Worm (Caenorhabditis elegans) whole organism, young adult: ENCODE measurements around the gene mip-2.
A peak's percentile ranks its signal among the peaks of the same experiment; 100 is the strongest.

Experiments
- B0019.2 ChIP-seq: fragments of 200-800 bp; sonication (Bioruptor generic); conservative IDR thresholded peaks from 2 replicates; pipeline ENCODE4 v1.3.6; 2022; ENCODE audit warnings: missing genetic modification reagents, missing genetic modification characterization, missing compliant biosample characterization
- F10E7.11 ChIP-seq: sonication (generic microtip); optimal IDR thresholded peaks from 2 replicates; lab custom pipeline; 2017; ENCODE audit warnings: mild to moderate bottlenecking, missing genetic modification characterization, moderate library complexity, missing compliant biosample characterization
- F33H1.4 ChIP-seq: fragments of 200-800 bp; sonication (Bioruptor generic); IDR thresholded peaks from 2 replicates; pipeline ENCODE4 v1.3.6; 2022; ENCODE audit warnings: missing genetic modification reagents, missing genetic modification characterization, missing compliant biosample characterization
- F39B2.1 ChIP-seq: fragments of 200-800 bp; sonication (Bioruptor generic); IDR thresholded peaks from 2 replicates; pipeline ENCODE4 v1.3.6; 2022; ENCODE audit warnings: missing genetic modification reagents, missing genetic modification characterization, missing compliant biosample characterization
- K11D2.4 ChIP-seq: fragments of 200-800 bp; sonication (Bioruptor generic); IDR thresholded peaks from 2 replicates; pipeline ENCODE4 v1.3.6; 2022; ENCODE audit warnings: missing genetic modification reagents, missing genetic modification characterization, missing compliant biosample characterization
- K12H6.12 ChIP-seq: fragments of 200-800 bp; sonication (Bioruptor generic); optimal IDR thresholded peaks from 2 replicates; lab custom pipeline; 2018; ENCODE audit warnings: mild to moderate bottlenecking, missing genetic modification characterization, missing compliant biosample characterization
- Y53G8AR.9 ChIP-seq: fragments of 200-800 bp; sonication (Bioruptor generic); conservative IDR thresholded peaks from 2 replicates; pipeline ENCODE4 v1.3.6; 2022; ENCODE audit warnings: missing genetic modification reagents, missing genetic modification characterization, missing compliant biosample characterization
- Y56A3A.18 ChIP-seq: fragments of 200-800 bp; sonication (Bioruptor generic); IDR thresholded peaks from 2 replicates; pipeline ENCODE4 v1.3.6; 2022; ENCODE audit warnings: missing genetic modification reagents, missing genetic modification characterization, missing compliant biosample characterization
- aptf-2 ChIP-seq: fragments of 200-800 bp; sonication (Bioruptor generic); conservative IDR thresholded peaks from 2 replicates; pipeline ENCODE4 v1.3.6; 2022; ENCODE audit warnings: missing genetic modification reagents, missing genetic modification characterization, missing compliant biosample characterization
- aptf-3 ChIP-seq: fragments of 200-800 bp; sonication (Bioruptor generic); IDR thresholded peaks from 2 replicates; pipeline ENCODE4 v1.3.6; 2022; ENCODE audit warnings: missing genetic modification characterization, missing compliant biosample characterization
- atf-7 ChIP-seq: sonication (generic microtip); optimal IDR thresholded peaks from 2 replicates; lab custom pipeline; 2017; ENCODE audit warnings: mild to moderate bottlenecking, missing genetic modification characterization, missing compliant biosample characterization
- athp-1 ChIP-seq: sonication (generic microtip); optimal IDR thresholded peaks from 2 replicates; lab custom pipeline; 2017; ENCODE audit warnings: mild to moderate bottlenecking, missing genetic modification characterization, missing compliant biosample characterization
- bed-2 ChIP-seq: fragments of 200-800 bp; sonication (Bioruptor generic); IDR thresholded peaks from 2 replicates; pipeline ENCODE4 v1.3.6; 2022; ENCODE audit warnings: missing genetic modification reagents, missing genetic modification characterization, missing compliant biosample characterization
- cebp-1 ChIP-seq, 2 experiments: fragments of 200-800 bp in 1 of 2; sonication (Bioruptor generic) in 1 of 2; sonication (generic microtip) in 1 of 2; IDR thresholded peaks in 1 of 2; optimal IDR thresholded peaks in 1 of 2; 2 replicates each; pipeline versions ENCODE4 v1.3.6 to Lab custom; 2017 to 2022; ENCODE audit warnings: missing compliant biosample characterization in 2 of 2, missing genetic modification characterization in 2 of 2, mild to moderate bottlenecking in 1 of 2, missing genetic modification reagents in 1 of 2, moderate library complexity in 1 of 2
- ceh-100 ChIP-seq: fragments of 200-800 bp; sonication (Bioruptor generic); IDR thresholded peaks from 2 replicates; pipeline ENCODE4 v1.3.6; 2022; ENCODE audit warnings: missing genetic modification reagents, missing genetic modification characterization, missing compliant biosample characterization
- ceh-27 ChIP-seq: fragments of 200-800 bp; sonication (Bioruptor generic); optimal IDR thresholded peaks from 2 replicates; lab custom pipeline; 2018; ENCODE audit warnings: mild to moderate bottlenecking, missing genetic modification characterization, moderate library complexity, missing compliant biosample characterization
- efl-1 ChIP-seq: fragments of 150-350 bp; optimal IDR thresholded peaks from 2 replicates; lab custom pipeline; 2014; ENCODE audit warnings: missing biosample characterization, missing genetic modification reagents, missing genetic modification characterization
- egrh-3 ChIP-seq: fragments of 200-800 bp; sonication (Bioruptor generic); IDR thresholded peaks from 2 replicates; pipeline ENCODE4 v1.3.6; 2022; ENCODE audit warnings: missing genetic modification reagents, missing genetic modification characterization, missing compliant biosample characterization
- ets-4 ChIP-seq: fragments of 200-800 bp; sonication (Bioruptor generic); optimal IDR thresholded peaks from 2 replicates; lab custom pipeline; 2018; ENCODE audit warnings: mild to moderate bottlenecking, missing genetic modification characterization, missing compliant biosample characterization
- gei-17 ChIP-seq: fragments of 200-800 bp; sonication (Bioruptor generic); optimal IDR thresholded peaks from 2 replicates; lab custom pipeline; 2018; ENCODE audit warnings: mild to moderate bottlenecking, missing genetic modification characterization, missing compliant biosample characterization
- hlh-26 ChIP-seq: fragments of 200-800 bp; sonication (Bioruptor generic); conservative IDR thresholded peaks from 2 replicates; pipeline ENCODE4 v1.3.6; 2022; ENCODE audit warnings: missing genetic modification reagents, missing genetic modification characterization, missing compliant biosample characterization
- hmg-20 ChIP-seq: fragments of 200-800 bp; sonication (Bioruptor generic); IDR thresholded peaks from 2 replicates; pipeline ENCODE4 v1.3.6; 2022; ENCODE audit warnings: missing genetic modification reagents, missing genetic modification characterization, missing compliant biosample characterization
- lin-26 ChIP-seq: fragments of 200-800 bp; sonication (Bioruptor generic); IDR thresholded peaks from 2 replicates; pipeline ENCODE4 v1.3.6; 2022; ENCODE audit warnings: missing genetic modification reagents, missing genetic modification characterization, missing compliant biosample characterization
- lin-54 ChIP-seq: fragments of 200-800 bp; sonication (Bioruptor generic); optimal IDR thresholded peaks from 2 replicates; lab custom pipeline; 2018; ENCODE audit warnings: mild to moderate bottlenecking, missing genetic modification characterization, missing compliant biosample characterization
- madf-3 ChIP-seq: fragments of 200-800 bp; sonication (Bioruptor generic); IDR thresholded peaks from 2 replicates; pipeline ENCODE4 v1.3.6; 2022; ENCODE audit warnings: missing genetic modification reagents, missing genetic modification characterization, missing compliant biosample characterization
- mxl-1 ChIP-seq: sonication (generic microtip); optimal IDR thresholded peaks from 2 replicates; lab custom pipeline; 2016; ENCODE audit warnings: missing genetic modification characterization, missing compliant biosample characterization
- nfya-1 ChIP-seq: sonication (generic microtip); optimal IDR thresholded peaks from 2 replicates; lab custom pipeline; 2017; ENCODE audit warnings: antibody characterized with exemption, missing compliant biosample characterization, missing genetic modification characterization, borderline replicate concordance; ENCODE audit not compliant: insufficient read depth
- nfya-2 ChIP-seq: fragments of 200-800 bp; sonication (Bioruptor generic); IDR thresholded peaks from 2 replicates; pipeline ENCODE4 v1.3.6; 2022; ENCODE audit warnings: missing genetic modification reagents, missing genetic modification characterization, missing compliant biosample characterization
- nfyb-1 ChIP-seq: fragments of 200-800 bp; sonication (Bioruptor generic); IDR thresholded peaks from 2 replicates; pipeline ENCODE4 v1.3.6; 2022; ENCODE audit warnings: missing genetic modification reagents, missing genetic modification characterization, missing compliant biosample characterization
- nhr-120 ChIP-seq: fragments of 200-800 bp; sonication (Bioruptor generic); IDR thresholded peaks from 2 replicates; pipeline ENCODE4 v1.3.6; 2022; ENCODE audit warnings: missing genetic modification characterization, missing compliant biosample characterization
- nhr-80 ChIP-seq: sonication (generic microtip); optimal IDR thresholded peaks from 2 replicates; lab custom pipeline; 2016; ENCODE audit warnings: missing genetic modification characterization, missing compliant biosample characterization
- pbrm-1 ChIP-seq: fragments of 200-800 bp; sonication (Bioruptor generic); IDR thresholded peaks from 2 replicates; pipeline ENCODE4 v1.3.6; 2022; ENCODE audit warnings: missing genetic modification reagents, missing genetic modification characterization, missing compliant biosample characterization
- rec-8 ChIP-seq, 2 experiments: sonication (generic microtip); optimal IDR thresholded peaks; 2 replicates each; lab custom pipeline; 2016; ENCODE audit warnings: mild to moderate bottlenecking in 2 of 2, missing genetic modification characterization in 2 of 2, missing genetic modification reagents in 2 of 2, missing genotype in 2 of 2, missing biosample characterization in 1 of 2, missing compliant biosample characterization in 1 of 2, moderate library complexity in 1 of 2
- sdz-38 ChIP-seq: sonication (generic microtip); optimal IDR thresholded peaks from 2 replicates; lab custom pipeline; 2016; ENCODE audit warnings: missing genotype, missing genetic modification characterization, missing compliant biosample characterization
- snpc-3.4 ChIP-seq: sonication (generic microtip); optimal IDR thresholded peaks from 2 replicates; lab custom pipeline; 2017; ENCODE audit warnings: missing genetic modification characterization, mild to moderate bottlenecking, missing compliant biosample characterization, antibody characterized with exemption, moderate library complexity, missing genotype, missing genetic modification reagents
- snpc-4 ChIP-seq, 5 experiments: fragments of 150-350 bp in 1 of 5; sonication (generic microtip) in 4 of 5; optimal IDR thresholded peaks; 2 replicates each; lab custom pipeline; 2014 to 2018; ENCODE audit warnings: missing genetic modification characterization in 5 of 5, missing biosample characterization in 3 of 5, antibody characterized with exemption in 2 of 5, mild to moderate bottlenecking in 2 of 5, missing compliant biosample characterization in 2 of 5, missing genotype in 2 of 5, moderate library complexity in 2 of 5, missing genetic modification reagents in 1 of 5
- tbp1 ChIP-seq: fragments of 200-800 bp; sonication (Bioruptor generic); optimal IDR thresholded peaks from 2 replicates; lab custom pipeline; 2018; ENCODE audit warnings: mild to moderate bottlenecking, missing genetic modification characterization, missing compliant biosample characterization
- tbx-9 ChIP-seq: sonication (generic microtip); optimal IDR thresholded peaks from 2 replicates; lab custom pipeline; 2016; ENCODE audit warnings: borderline replicate concordance, missing genetic modification characterization, inconsistent platforms, missing compliant biosample characterization
- unc-62 ChIP-seq: fragments of 150-350 bp; optimal IDR thresholded peaks from 2 replicates; lab custom pipeline; 2014; ENCODE audit warnings: missing biosample characterization, missing genetic modification reagents, missing genetic modification characterization
- xnd-1 ChIP-seq: sonication (generic microtip); optimal IDR thresholded peaks from 2 replicates; lab custom pipeline; 2016; ENCODE audit warnings: missing genotype, missing genetic modification reagents, missing genetic modification characterization, missing compliant biosample characterization
- ztf-25 ChIP-seq: fragments of 200-800 bp; sonication (Bioruptor generic); IDR thresholded peaks from 2 replicates; pipeline ENCODE4 v1.3.6; 2022; ENCODE audit warnings: missing genetic modification reagents, missing genetic modification characterization, missing compliant biosample characterization
- ztf-26 ChIP-seq: sonication (generic microtip); optimal IDR thresholded peaks from 2 replicates; lab custom pipeline; 2017; ENCODE audit warnings: missing genetic modification characterization, missing compliant biosample characterization
- ztf-3 ChIP-seq: fragments of 200-800 bp; sonication (Bioruptor generic); optimal IDR thresholded peaks from 2 replicates; lab custom pipeline; 2018; ENCODE audit warnings: mild to moderate bottlenecking, missing genetic modification characterization, missing compliant biosample characterization
- ztf-6 ChIP-seq: fragments of 200-800 bp; sonication (Bioruptor generic); IDR thresholded peaks from 2 replicates; pipeline ENCODE4 v1.3.6; 2022; ENCODE audit warnings: missing genetic modification reagents, missing genetic modification characterization, missing compliant biosample characterization

mip-2 gene

DNA sequence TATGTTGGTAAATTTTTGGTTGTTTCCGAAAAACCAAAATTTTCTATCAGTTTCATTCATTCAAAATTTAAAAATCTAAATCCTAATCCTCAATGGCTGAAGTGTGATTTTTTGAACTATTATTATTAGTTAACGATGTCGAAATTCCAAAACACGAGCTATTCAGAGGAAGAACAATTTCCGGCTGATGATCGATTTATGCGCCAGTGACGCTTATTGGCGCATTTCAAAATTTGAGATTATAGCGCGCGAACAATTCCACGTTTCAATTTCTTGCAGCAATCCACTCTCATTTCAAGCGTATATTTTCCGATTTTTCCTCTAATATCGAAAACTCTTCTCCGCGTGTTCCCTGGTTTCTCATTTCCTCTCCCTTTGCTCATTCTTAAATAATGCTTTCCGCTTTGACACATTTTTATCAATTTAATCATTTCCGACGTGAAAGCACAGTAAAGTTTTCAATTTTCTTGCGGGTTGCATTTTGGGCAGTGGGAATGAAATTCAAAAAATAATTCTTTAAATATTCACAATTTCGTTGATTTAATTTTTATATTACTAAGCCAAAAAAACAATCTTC, 7.3 kb downstream of the mip-2 start (continued):
- TF ChIP-seq F10E7.11 (tag; lab: Kevin White, UChicago) (no peak), tbx-9 (tag; lab: Kevin White, UChicago) (no peak), nfyb-1 (no peak), B0019.2 (GFP tag; lab: Robert Waterston, UW) (0 out of 2 replicates have a peak, but pooled peaks have one; percentile 9), F33H1.4 (GFP tag; lab: Robert Waterston, UW) (peak; percentile 42), atf-7 (tag; lab: Kevin White, UChicago) (peak; percentile 38), hmg-20 (GFP tag; lab: Robert Waterston, UW) (0 out of 2 replicates have a peak, but pooled peaks have one; percentile 32), aptf-3 (GFP tag; lab: Robert Waterston, UW) (no peak), madf-3 (GFP tag; lab: Robert Waterston, UW) (peak; percentile 67; the same call in 1 of the 2 replicates), ceh-27 (GFP tag; lab: Kevin White, UChicago) (peak; percentile 6), ztf-26 (tag; lab: Kevin White, UChicago) (no peak), snpc-4 (GFP tag; optimal IDR thresholded peaks at IDR 0.05; lab: Kevin White, UChicago) (no peak), snpc-4 (tag; optimal IDR thresholded peaks at IDR 0.05; lab: Kevin White, UChicago) (peak in 3 of 4 experiments; percentile 8 to 39 (median 9)), egrh-3 (GFP tag; lab: Robert Waterston, UW) (no peak), efl-1 (GFP tag; lab: Kevin White, UChicago) (peak; percentile 59), nfya-2 (GFP tag; lab: Robert Waterston, UW) (no peak), hlh-26 (no peak), snpc-3.4 (tag; lab: Kevin White, UChicago) (peak; percentile 46), Y56A3A.18 (GFP tag; lab: Robert Waterston, UW) (peak; percentile 15; the same call in 1 of the 2 replicates)

DNA sequence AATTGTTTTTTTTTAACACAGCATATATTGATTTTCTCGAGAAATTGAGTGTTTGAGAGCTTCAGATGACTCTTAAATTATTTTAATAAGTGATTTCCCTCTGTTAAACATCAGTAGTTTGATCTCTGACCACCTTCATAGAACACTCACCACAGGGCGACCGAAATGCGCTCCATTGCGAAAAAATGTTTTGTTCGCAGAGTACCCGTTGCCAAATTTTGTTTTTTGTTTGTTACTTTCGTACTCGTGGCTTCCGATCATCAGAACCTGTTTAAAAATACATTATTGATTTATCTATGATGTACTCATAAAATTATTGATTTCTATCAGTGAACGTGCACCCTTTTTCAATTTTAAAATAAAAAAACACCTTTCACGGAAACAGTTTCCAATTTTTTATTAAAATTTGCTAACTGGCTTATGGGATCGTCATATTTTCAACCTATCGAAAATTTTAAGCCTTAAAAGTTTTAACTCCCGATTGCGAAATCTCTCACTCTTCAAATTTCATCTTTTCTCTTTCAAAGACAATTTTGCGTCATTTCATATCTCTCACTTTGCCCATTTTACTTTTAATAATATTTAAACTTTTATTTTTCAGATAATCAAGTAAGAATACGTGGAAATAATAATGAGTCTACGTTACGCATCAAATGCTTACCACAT, 11.0 kb downstream of the mip-2 start, which contains the start of gene letm-1:
Gene letm-1 (plus strand): TSS at position 598 of the 666 bp plus-strand sequence.
- TF ChIP-seq mxl-1 (tag; lab: Kevin White, UChicago), result no peak
- no peak for TF ChIP-seq nfya-2 (GFP tag; lab: Robert Waterston, UW)
- no peak for TF ChIP-seq ztf-25 (GFP tag; lab: Robert Waterston, UW)
- no peak for TF ChIP-seq rec-8 (tag; optimal IDR thresholded peaks at IDR 0.05; lab: Kevin White, UChicago)
- TF ChIP-seq lin-54 (GFP tag; lab: Kevin White, UChicago), result no peak
- TF ChIP-seq athp-1 (tag; lab: Kevin White, UChicago), result no peak
- no peak for TF ChIP-seq nfya-1
- TF ChIP-seq cebp-1 (GFP tag; IDR thresholded peaks at IDR 0.05; lab: Robert Waterston, UW), result peak; percentile 38; the same call in 1 of the 2 replicates
- TF ChIP-seq cebp-1 (tag; optimal IDR thresholded peaks at IDR 0.05; lab: Kevin White, UChicago), result peak; percentile 92
- TF ChIP-seq K12H6.12, result no peak
- peak; percentile 15; the same call in 1 of the 2 replicates for TF ChIP-seq lin-26 (GFP tag; lab: Robert Waterston, UW)
- TF ChIP-seq Y53G8AR.9 (GFP tag; lab: Robert Waterston, UW), result no peak
- 0 out of 2 replicates have a peak, but pooled peaks have one; percentile 24 for TF ChIP-seq pbrm-1 (GFP tag; lab: Robert Waterston, UW)
- no peak for TF ChIP-seq ztf-6 (GFP tag; lab: Robert Waterston, UW)
- TF ChIP-seq F39B2.1 (GFP tag; lab: Robert Waterston, UW), result no peak
- no peak for TF ChIP-seq gei-17 (GFP tag; lab: Kevin White, UChicago)
- no peak for TF ChIP-seq sdz-38 (tag; lab: Kevin White, UChicago)
- TF ChIP-seq aptf-2 (GFP tag; lab: Robert Waterston, UW), result no peak
- no peak for TF ChIP-seq bed-2 (GFP tag; lab: Robert Waterston, UW)
- TF ChIP-seq nhr-120 (GFP tag; lab: Robert Waterston, UW), result no peak
- no peak for TF ChIP-seq K11D2.4
- TF ChIP-seq xnd-1 (tag; lab: Kevin White, UChicago), result no peak
- TF ChIP-seq ceh-100, result no peak
- TF ChIP-seq ets-4 (GFP tag; lab: Kevin White, UChicago), result no peak
- TF ChIP-seq unc-62 (GFP tag; lab: Kevin White, UChicago), result no peak
- TF ChIP-seq tbp1, result no peak
- TF ChIP-seq ztf-3 (GFP tag; lab: Kevin White, UChicago), result no peak
- TF ChIP-seq nhr-80 (tag; lab: Kevin White, UChicago), result peak; percentile 51
- no peak for TF ChIP-seq efl-1 (GFP tag; lab: Kevin White, UChicago)
